Worm (Caenorhabditis elegans) whole organism, L1 larva: ENCODE data around the gene npr-32.

Experiments
- C16A3.4 ChIP-seq: fragments of 150-350 bp; optimal IDR thresholded peaks from 2 replicates; lab custom pipeline; 2014; ENCODE audit warnings: missing biosample characterization, missing genetic modification characterization
- aha-1 ChIP-seq: fragments of 150-350 bp; optimal IDR thresholded peaks from 2 replicates; lab custom pipeline; 2014; ENCODE audit warnings: missing biosample characterization, missing genetic modification characterization
- blmp-1 ChIP-seq: fragments of 150-350 bp; optimal IDR thresholded peaks from 2 replicates; lab custom pipeline; 2014; ENCODE audit warnings: missing biosample characterization, missing genetic modification characterization
- ceh-8 ChIP-seq: fragments of 200-800 bp; sonication (Bioruptor generic); optimal IDR thresholded peaks from 2 replicates; lab custom pipeline; 2018; ENCODE audit warnings: mild to moderate bottlenecking, missing genetic modification characterization, moderate library complexity, missing compliant biosample characterization
- ceh-88 ChIP-seq: fragments of 200-800 bp; sonication (Bioruptor generic); IDR thresholded peaks from 2 replicates; pipeline ENCODE4 v1.3.6; 2022; ENCODE audit warnings: missing genetic modification characterization, missing compliant biosample characterization
- dsc-1 ChIP-seq: sonication (generic microtip); optimal IDR thresholded peaks from 2 replicates; lab custom pipeline; 2016; ENCODE audit warnings: mild to moderate bottlenecking, missing genetic modification characterization, missing compliant biosample characterization
- efl-1 ChIP-seq, 4 experiments: fragments of 150-350 bp; optimal IDR thresholded peaks in 3 of 4; peaks in 1 of 4; 1 replicate in 1 of 4; 2 replicates in 3 of 4; lab custom pipeline; 2014; ENCODE audit warnings: missing biosample characterization in 2 of 4, missing genetic modification characterization in 2 of 4, missing genetic modification reagents in 2 of 4
- efl-3 ChIP-seq: fragments of 200-800 bp; sonication (Bioruptor generic); optimal IDR thresholded peaks from 2 replicates; lab custom pipeline; 2018; ENCODE audit warnings: mild to moderate bottlenecking, missing genetic modification characterization, missing compliant biosample characterization
- egl-13 ChIP-seq: sonication (generic microtip); optimal IDR thresholded peaks from 2 replicates; lab custom pipeline; 2016; ENCODE audit warnings: missing genotype, missing genetic modification reagents, missing genetic modification characterization, missing compliant biosample characterization
- egl-27 ChIP-seq, 2 experiments: fragments of 150-350 bp in 1 of 2; sonication (generic microtip); optimal IDR thresholded peaks; 3 replicates each; lab custom pipeline; 2017 to 2018; ENCODE audit warnings: missing biosample characterization in 2 of 2, missing genetic modification characterization in 2 of 2, missing genetic modification reagents in 2 of 2
- elt-2 ChIP-seq: sonication (generic microtip); optimal IDR thresholded peaks from 2 replicates; lab custom pipeline; 2016; ENCODE audit warnings: missing genetic modification characterization, mild to moderate bottlenecking, inconsistent platforms, missing compliant biosample characterization, missing genetic modification reagents
- fkh-4 ChIP-seq: sonication (generic microtip); optimal IDR thresholded peaks from 2 replicates; lab custom pipeline; 2016; ENCODE audit warnings: missing compliant biosample characterization, missing genetic modification characterization, borderline replicate concordance
- hpl-2 ChIP-seq: fragments of 150-350 bp; optimal IDR thresholded peaks from 2 replicates; lab custom pipeline; 2014; ENCODE audit warnings: missing biosample characterization, missing genetic modification reagents, missing genetic modification characterization
- isw-1 ChIP-seq: fragments of 200-800 bp; sonication (Bioruptor generic); IDR thresholded peaks from 2 replicates; pipeline ENCODE4 v1.3.6; 2022; ENCODE audit warnings: missing genetic modification characterization, missing compliant biosample characterization
- lin-13 ChIP-seq: fragments of 150-350 bp; optimal IDR thresholded peaks from 2 replicates; lab custom pipeline; 2014; ENCODE audit warnings: missing biosample characterization, missing genetic modification reagents, missing genetic modification characterization
- lin-14 ChIP-seq: fragments of 200-800 bp; sonication (Bioruptor generic); optimal IDR thresholded peaks from 2 replicates; lab custom pipeline; 2018; ENCODE audit warnings: mild to moderate bottlenecking, missing genetic modification characterization, moderate library complexity, missing compliant biosample characterization
- lin-39 ChIP-seq: fragments of 150-350 bp; optimal IDR thresholded peaks from 2 replicates; lab custom pipeline; 2014; ENCODE audit warnings: missing biosample characterization, missing genetic modification reagents, missing genetic modification characterization
- mab-9 ChIP-seq: fragments of 200-800 bp; sonication (Bioruptor generic); IDR thresholded peaks from 2 replicates; pipeline ENCODE4 v1.3.6; 2022; ENCODE audit warnings: missing genetic modification reagents, missing genetic modification characterization, missing compliant biosample characterization
- mep-1 ChIP-seq: fragments of 150-350 bp; optimal IDR thresholded peaks from 2 replicates; lab custom pipeline; 2014; ENCODE audit warnings: missing biosample characterization, missing genetic modification characterization
- nhr-20 ChIP-seq: sonication (generic microtip); optimal IDR thresholded peaks from 2 replicates; lab custom pipeline; 2016; ENCODE audit warnings: mild to moderate bottlenecking, missing genetic modification characterization, missing compliant biosample characterization
- nhr-28 ChIP-seq: fragments of 150-350 bp; optimal IDR thresholded peaks from 2 replicates; lab custom pipeline; 2014; ENCODE audit warnings: missing biosample characterization, missing genetic modification characterization
- nhr-47 ChIP-seq: sonication (generic microtip); optimal IDR thresholded peaks from 2 replicates; lab custom pipeline; 2016; ENCODE audit warnings: mild to moderate bottlenecking, missing genetic modification characterization, moderate library complexity, missing compliant biosample characterization
- nhr-71 ChIP-seq: sonication (generic microtip); optimal IDR thresholded peaks from 2 replicates; lab custom pipeline; 2016; ENCODE audit warnings: mild to moderate bottlenecking, missing genetic modification characterization, moderate library complexity, missing compliant biosample characterization
- nhr-76 ChIP-seq: sonication (generic microtip); optimal IDR thresholded peaks from 2 replicates; lab custom pipeline; 2017; ENCODE audit warnings: missing biosample characterization, missing genetic modification characterization
- pag-3 ChIP-seq: sonication (generic microtip); optimal IDR thresholded peaks from 2 replicates; lab custom pipeline; 2017; ENCODE audit warnings: missing genetic modification characterization, mild to moderate bottlenecking, missing compliant biosample characterization, antibody characterized with exemption, borderline replicate concordance; ENCODE audit not compliant: insufficient read depth
- pax-3 ChIP-seq: fragments of 200-800 bp; sonication (Bioruptor generic); optimal IDR thresholded peaks from 2 replicates; lab custom pipeline; 2018; ENCODE audit warnings: mild to moderate bottlenecking, missing genetic modification characterization, moderate library complexity, missing compliant biosample characterization
- rnt-1 ChIP-seq: sonication (generic microtip); optimal IDR thresholded peaks from 2 replicates; lab custom pipeline; 2016; ENCODE audit warnings: mild to moderate bottlenecking, missing genetic modification characterization, moderate library complexity, missing compliant biosample characterization
- sup-37 ChIP-seq: fragments of 200-800 bp; sonication (Bioruptor generic); optimal IDR thresholded peaks from 2 replicates; lab custom pipeline; 2018; ENCODE audit warnings: mild to moderate bottlenecking, missing genetic modification characterization, missing compliant biosample characterization
- swsn-7 ChIP-seq: sonication (generic microtip); optimal IDR thresholded peaks from 2 replicates; lab custom pipeline; 2016; ENCODE audit warnings: missing genetic modification characterization, missing compliant biosample characterization
- tlp-1 ChIP-seq: fragments of 150-350 bp; optimal IDR thresholded peaks from 2 replicates; lab custom pipeline; 2014; ENCODE audit warnings: missing biosample characterization, missing genetic modification characterization
- zag-1 ChIP-seq: fragments of 150-350 bp; optimal IDR thresholded peaks from 2 replicates; lab custom pipeline; 2014; ENCODE audit warnings: missing biosample characterization, missing genetic modification characterization
- zip-4 ChIP-seq: fragments of 200-800 bp; sonication (Bioruptor generic); optimal IDR thresholded peaks from 2 replicates; lab custom pipeline; 2018; ENCODE audit warnings: mild to moderate bottlenecking, missing genetic modification characterization, moderate library complexity, missing compliant biosample characterization
- ztf-4 ChIP-seq: fragments of 150-350 bp; optimal IDR thresholded peaks from 2 replicates; lab custom pipeline; 2014; ENCODE audit warnings: missing biosample characterization, missing genetic modification characterization

Gene npr-32

ce11 chrIV:17209309-17209708 is 21.5 kb downstream of the npr-32 start:
- TF ChIP-seq nhr-71 (tag; lab: Kevin White, UChicago) = peak; percentile 13
- TF ChIP-seq dsc-1 (tag; lab: Kevin White, UChicago) = peak; percentile 26
- TF ChIP-seq hpl-2 (GFP tag; lab: Kevin White, UChicago) = no peak
- TF ChIP-seq pag-3 (tag; lab: Kevin White, UChicago) = peak; percentile 73
- TF ChIP-seq blmp-1 (tag; lab: Kevin White, UChicago) = peak; percentile 75
- peak; percentile 24 for TF ChIP-seq mep-1 (tag; lab: Kevin White, UChicago)

- TF ChIP-seq lin-13 (GFP tag; lab: Kevin White, UChicago) (no peak), blmp-1 (tag; lab: Kevin White, UChicago) (no peak), swsn-7 (tag; lab: Kevin White, UChicago) (no peak), lin-14 (no peak), mab-9 (GFP tag; lab: Robert Waterston, UW) (no peak), elt-2 (peak; percentile 4), pax-3 (tag; lab: Kevin White, UChicago) (no peak), tlp-1 (tag; lab: Kevin White, UChicago) (no peak)
These were observed 23.0 kb downstream of the npr-32 start for ce11 chrIV:17207864-17208263.

ce11 chrIV:17206745-17207144 is 24.1 kb downstream of the npr-32 start, which contains the start of gene cnnm-1:
Gene cnnm-1 (minus strand): TSS chrIV:17206845.
- TF ChIP-seq mab-9 (GFP tag; lab: Robert Waterston, UW) (no peak), dsc-1 (tag; lab: Kevin White, UChicago) (peak; percentile 15)

ce11 chrIV:17199706-17200105 is 31.2 kb downstream of the npr-32 start:
- TF ChIP-seq efl-1 (optimal IDR thresholded peaks at IDR 0.05; lab: Kevin White, UChicago) (no peak), efl-1 (GFP tag; optimal IDR thresholded peaks at IDR 0.05 in 1 of 2; lab: Kevin White, UChicago) (peak in 1 of 2 experiments; percentile 71), isw-1 (GFP tag; lab: Robert Waterston, UW) (no peak)

ce11 chrIV:17193491-17193890 is 37.4 kb downstream of the npr-32 start:
- TF ChIP-seq zag-1 = no peak
- TF ChIP-seq nhr-28 = no peak
- TF ChIP-seq nhr-76 (tag; lab: Kevin White, UChicago) = no peak
- TF ChIP-seq ztf-4 = no peak
- no peak for TF ChIP-seq rnt-1 (tag; lab: Kevin White, UChicago)
- no peak for TF ChIP-seq ceh-88 (GFP tag; lab: Robert Waterston, UW)
- TF ChIP-seq efl-3 = no peak
- no peak for TF ChIP-seq aha-1 (tag; lab: Kevin White, UChicago)
- no peak for TF ChIP-seq fkh-4 (tag; lab: Kevin White, UChicago)
- TF ChIP-seq zip-4 = no peak
- no peak for TF ChIP-seq mab-9 (GFP tag; lab: Robert Waterston, UW)
- no peak for TF ChIP-seq lin-39 (tag; lab: Kevin White, UChicago)
- no peak for TF ChIP-seq sup-37 (GFP tag; lab: Kevin White, UChicago)
- no peak for TF ChIP-seq isw-1 (GFP tag; lab: Robert Waterston, UW)
- no peak for TF ChIP-seq nhr-47 (tag; lab: Kevin White, UChicago)
- TF ChIP-seq nhr-20 (tag; lab: Kevin White, UChicago) = no peak
- no peak for TF ChIP-seq ceh-8
- no peak for TF ChIP-seq C16A3.4 (tag; lab: Kevin White, UChicago)
- no peak for TF ChIP-seq egl-27 (tag; optimal IDR thresholded peaks at IDR 0.05; lab: Kevin White, UChicago)

- TF ChIP-seq efl-1 (optimal IDR thresholded peaks at IDR 0.05; lab: Kevin White, UChicago) (no peak), efl-1 (GFP tag; optimal IDR thresholded peaks at IDR 0.05 in 1 of 2; lab: Kevin White, UChicago) (no peak), egl-13 (peak; percentile 50)
- TF ChIP-seq, all 84 proteins: peak for 1
These were observed 39.1 kb downstream of the npr-32 start, which contains the start of gene flp-17 for ce11 chrIV:17191791-17192190. Gene flp-17 (minus strand): TSS chrIV:17191891.
